Fruit fly (Drosophila melanogaster) whole organism, embryonic: ENCODE measurements around the gene CG7724.

Experiments used
- Atf3 ChIP-seq: fragments of 200-800 bp; sonication (Bioruptor generic); optimal IDR thresholded peaks from 3 replicates; lab custom pipeline; 2016; ENCODE audit warnings: missing biosample characterization, missing genetic modification characterization
- Bteb2 ChIP-seq: fragments of 200-800 bp; sonication (Bioruptor generic); optimal IDR thresholded peaks from 2 replicates; lab custom pipeline; 2016; ENCODE audit warnings: missing biosample characterization, missing genetic modification characterization
- CG10267 ChIP-seq: fragments of 200-800 bp; sonication (Bioruptor generic); optimal IDR thresholded peaks from 2 replicates; lab custom pipeline; 2018; ENCODE audit warnings: missing biosample characterization, mild to moderate bottlenecking, missing genetic modification characterization, moderate library complexity
- CG11456 ChIP-seq: fragments of 200-800 bp; sonication (Bioruptor generic); IDR thresholded peaks from 3 replicates; pipeline ENCODE4 v1.3.6; 2022; ENCODE audit warnings: missing biosample characterization, missing genetic modification characterization
- CG12071 ChIP-seq: fragments of 200-800 bp; sonication (Bioruptor generic); optimal IDR thresholded peaks from 3 replicates; lab custom pipeline; 2018; ENCODE audit warnings: missing biosample characterization, mild to moderate bottlenecking, missing genetic modification characterization
- CG12236 ChIP-seq: fragments of 200-800 bp; sonication (Bioruptor generic); optimal IDR thresholded peaks from 2 replicates; lab custom pipeline; 2016; ENCODE audit warnings: missing biosample characterization, missing genetic modification characterization
- CG12942 ChIP-seq: fragments of 200-800 bp; sonication (Bioruptor generic); optimal IDR thresholded peaks from 3 replicates; lab custom pipeline; 2016; ENCODE audit warnings: missing biosample characterization, missing genetic modification characterization
- CG13287 ChIP-seq: fragments of 200-800 bp; sonication (Bioruptor generic); IDR thresholded peaks from 2 replicates; pipeline ENCODE4 v1.3.6; 2022; ENCODE audit warnings: missing biosample characterization, missing genetic modification characterization; ENCODE audit not compliant: partially characterized antibody
- CG15514 ChIP-seq: fragments of 200-800 bp; sonication (Bioruptor generic); optimal IDR thresholded peaks from 3 replicates; lab custom pipeline; 2017; ENCODE audit warnings: missing biosample characterization, missing genetic modification characterization, mild to moderate bottlenecking, moderate library complexity, missing genetic modification reagents
- CG16863 ChIP-seq: fragments of 200-800 bp; sonication (Bioruptor generic); optimal IDR thresholded peaks from 3 replicates; lab custom pipeline; 2016; ENCODE audit warnings: missing biosample characterization, missing genetic modification characterization
- CG30020 ChIP-seq: fragments of 200-800 bp; optimal IDR thresholded peaks from 2 replicates; lab custom pipeline; 2019; ENCODE audit warnings: missing biosample characterization, mild to moderate bottlenecking, missing genetic modification characterization, moderate library complexity
- CG31224 ChIP-seq: fragments of 200-800 bp; sonication (Bioruptor generic); IDR thresholded peaks from 2 replicates; pipeline ENCODE4 v1.3.6; 2022; ENCODE audit warnings: missing biosample characterization, missing genetic modification characterization
- CG3163 ChIP-seq: fragments of 200-800 bp; sonication (Bioruptor generic); optimal IDR thresholded peaks from 3 replicates; lab custom pipeline; 2016; ENCODE audit warnings: missing biosample characterization, missing genetic modification characterization
- CG33557 ChIP-seq: fragments of 200-800 bp; sonication (Bioruptor generic); optimal IDR thresholded peaks from 2 replicates; lab custom pipeline; 2019; ENCODE audit warnings: missing biosample characterization, mild to moderate bottlenecking, missing genetic modification characterization, moderate library complexity
- CG34224 ChIP-seq: fragments of 200-800 bp; sonication (Bioruptor generic); IDR thresholded peaks from 3 replicates; pipeline ENCODE4 v1.3.6; 2022; ENCODE audit warnings: missing biosample characterization, missing genetic modification characterization; ENCODE audit not compliant: partially characterized antibody
- CG34376 ChIP-seq: fragments of 200-800 bp; sonication (Bioruptor generic); optimal IDR thresholded peaks from 2 replicates; lab custom pipeline; 2018; ENCODE audit warnings: missing biosample characterization, mild to moderate bottlenecking, missing genetic modification characterization
- CG3847 ChIP-seq: fragments of 200-800 bp; sonication (Bioruptor generic); IDR thresholded peaks from 2 replicates; pipeline ENCODE4 v1.3.6; 2022; ENCODE audit warnings: missing biosample characterization, missing genetic modification characterization
- CG4328 ChIP-seq: fragments of 200-800 bp; sonication (Bioruptor generic); optimal IDR thresholded peaks from 3 replicates; lab custom pipeline; 2017; ENCODE audit warnings: missing biosample characterization, missing genetic modification reagents, missing genetic modification characterization
- CG6683 ChIP-seq: fragments of 200-800 bp; sonication (Bioruptor generic); optimal IDR thresholded peaks from 2 replicates; lab custom pipeline; 2017; ENCODE audit warnings: missing biosample characterization, mild to moderate bottlenecking, missing genetic modification characterization, missing genetic modification reagents
- CG9437 ChIP-seq: fragments of 200-800 bp; sonication (Bioruptor generic); optimal IDR thresholded peaks from 2 replicates; lab custom pipeline; 2018; ENCODE audit warnings: missing biosample characterization, mild to moderate bottlenecking, missing genetic modification characterization
- CG9817 ChIP-seq: fragments of 200-800 bp; sonication (Bioruptor generic); optimal IDR thresholded peaks from 2 replicates; lab custom pipeline; 2018; ENCODE audit warnings: missing biosample characterization, mild to moderate bottlenecking, missing genetic modification characterization, moderate library complexity
- CrebB ChIP-seq: fragments of 200-800 bp; sonication (Bioruptor generic); optimal IDR thresholded peaks from 3 replicates; lab custom pipeline; 2018; ENCODE audit warnings: missing biosample characterization, mild to moderate bottlenecking, missing genetic modification characterization
- Doc3 ChIP-seq: fragments of 200-800 bp; sonication (Bioruptor generic); IDR thresholded peaks from 3 replicates; pipeline ENCODE4 v1.3.6; 2022; ENCODE audit warnings: missing biosample characterization, missing genetic modification characterization; ENCODE audit not compliant: partially characterized antibody
- Dp ChIP-seq: fragments of 200-800 bp; sonication (Bioruptor generic); optimal IDR thresholded peaks from 2 replicates; lab custom pipeline; 2018; ENCODE audit warnings: missing biosample characterization, mild to moderate bottlenecking, missing genetic modification characterization, moderate library complexity
- Dref ChIP-seq: fragments of 200-800 bp; sonication (Bioruptor generic); IDR thresholded peaks from 2 replicates; pipeline ENCODE4 v1.3.6; 2022; ENCODE audit warnings: missing biosample characterization, missing genetic modification characterization
- Drgx ChIP-seq: fragments of 200-800 bp; sonication (Bioruptor generic); IDR thresholded peaks from 2 replicates; pipeline ENCODE4 v1.3.6; 2022; ENCODE audit warnings: missing biosample characterization, missing genetic modification characterization
- Elba2 ChIP-seq: fragments of 200-800 bp; sonication (Bioruptor generic); optimal IDR thresholded peaks from 3 replicates; lab custom pipeline; 2016; ENCODE audit warnings: missing biosample characterization, missing genetic modification characterization
- HLH3B ChIP-seq: fragments of 200-800 bp; sonication (Bioruptor generic); IDR thresholded peaks from 2 replicates; pipeline ENCODE4 v1.3.6; 2022; ENCODE audit warnings: missing biosample characterization, missing genetic modification characterization
- HmgD ChIP-seq: fragments of 200-800 bp; sonication (Bioruptor generic); optimal IDR thresholded peaks from 3 replicates; lab custom pipeline; 2016; ENCODE audit warnings: missing biosample characterization, missing genetic modification characterization
- Hsf ChIP-seq: fragments of 200-800 bp; sonication (Bioruptor generic); optimal IDR thresholded peaks from 3 replicates; lab custom pipeline; 2016; ENCODE audit warnings: missing biosample characterization, missing genetic modification characterization
- MBD-R2 ChIP-seq: fragments of 200-800 bp; sonication (Bioruptor generic); IDR thresholded peaks from 2 replicates; pipeline ENCODE4 v1.3.6; 2022; ENCODE audit warnings: missing biosample characterization, missing genetic modification characterization
- Meics ChIP-seq: fragments of 200-800 bp; sonication (Bioruptor generic); optimal IDR thresholded peaks from 2 replicates; lab custom pipeline; 2017; ENCODE audit warnings: missing biosample characterization, mild to moderate bottlenecking, missing genetic modification characterization
- PHDP ChIP-seq: fragments of 200-800 bp; sonication (Bioruptor generic); optimal IDR thresholded peaks from 3 replicates; lab custom pipeline; 2018; ENCODE audit warnings: missing biosample characterization, mild to moderate bottlenecking, missing genetic modification characterization, moderate library complexity
- Pdp1 ChIP-seq, 2 experiments: fragments of 200-800 bp; sonication (Bioruptor generic); optimal IDR thresholded peaks; 3 replicates each; lab custom pipeline; 2016; ENCODE audit warnings: missing biosample characterization in 2 of 2, missing genetic modification characterization in 2 of 2, mild to moderate bottlenecking in 1 of 2, moderate library complexity in 1 of 2
- Rfx ChIP-seq: fragments of 200-800 bp; sonication (Bioruptor generic); IDR thresholded peaks from 2 replicates; pipeline ENCODE4 v1.3.6; 2022; ENCODE audit warnings: missing biosample characterization, missing genetic modification characterization
- ash1 ChIP-seq: fragments of 200-800 bp; sonication (Bioruptor generic); optimal IDR thresholded peaks from 2 replicates; lab custom pipeline; 2018; ENCODE audit warnings: missing biosample characterization, mild to moderate bottlenecking, missing genetic modification characterization
- cato ChIP-seq: fragments of 200-800 bp; sonication (Bioruptor generic); optimal IDR thresholded peaks from 2 replicates; lab custom pipeline; 2016; ENCODE audit warnings: missing biosample characterization, missing genetic modification characterization, borderline replicate concordance
- ci ChIP-seq: fragments of 200-800 bp; sonication (Bioruptor generic); IDR thresholded peaks from 3 replicates; pipeline ENCODE4 v1.3.6; 2022; ENCODE audit warnings: missing biosample characterization, missing genetic modification characterization
- dmrt11E ChIP-seq: fragments of 200-800 bp; sonication (Bioruptor generic); optimal IDR thresholded peaks from 3 replicates; lab custom pipeline; 2018; ENCODE audit warnings: missing biosample characterization, mild to moderate bottlenecking, missing genetic modification characterization, moderate library complexity
- eyg ChIP-seq: fragments of 200-800 bp; sonication (Bioruptor generic); optimal IDR thresholded peaks from 3 replicates; lab custom pipeline; 2016; ENCODE audit warnings: missing biosample characterization, missing genetic modification characterization
- fd64A ChIP-seq: fragments of 200-800 bp; sonication (Bioruptor generic); optimal IDR thresholded peaks from 3 replicates; lab custom pipeline; 2018; ENCODE audit warnings: missing biosample characterization, mild to moderate bottlenecking, missing genetic modification characterization
- gcm ChIP-seq: fragments of 200-800 bp; sonication (Bioruptor generic); optimal IDR thresholded peaks from 2 replicates; lab custom pipeline; 2019; ENCODE audit warnings: missing biosample characterization, mild to moderate bottlenecking, missing genetic modification characterization, moderate library complexity
- gfzf ChIP-seq: fragments of 200-800 bp; sonication (Bioruptor generic); optimal IDR thresholded peaks from 2 replicates; lab custom pipeline; 2016; ENCODE audit warnings: missing biosample characterization, mild to moderate bottlenecking, missing genetic modification characterization, moderate library complexity
- kni ChIP-seq: fragments of 200-800 bp; sonication (Bioruptor generic); optimal IDR thresholded peaks from 3 replicates; lab custom pipeline; 2017; ENCODE audit warnings: mild to moderate bottlenecking, missing biosample characterization, missing genetic modification reagents, missing genetic modification characterization
- phol ChIP-seq: fragments of 200-800 bp; sonication (Bioruptor generic); optimal IDR thresholded peaks from 3 replicates; lab custom pipeline; 2018; ENCODE audit warnings: missing biosample characterization, mild to moderate bottlenecking, missing genetic modification characterization, moderate library complexity
- sug ChIP-seq: fragments of 200-800 bp; optimal IDR thresholded peaks from 2 replicates; lab custom pipeline; 2019; ENCODE audit warnings: missing biosample characterization, mild to moderate bottlenecking, missing genetic modification characterization, moderate library complexity
- tap ChIP-seq: fragments of 200-800 bp; optimal IDR thresholded peaks from 3 replicates; lab custom pipeline; 2019; ENCODE audit warnings: missing biosample characterization, mild to moderate bottlenecking, missing genetic modification characterization, moderate library complexity
- tin ChIP-seq: fragments of 200-800 bp; sonication (Bioruptor generic); optimal IDR thresholded peaks from 3 replicates; lab custom pipeline; 2016; ENCODE audit warnings: missing biosample characterization, missing genetic modification characterization
- unc-4 ChIP-seq: fragments of 200-800 bp; sonication (Bioruptor generic); IDR thresholded peaks from 2 replicates; pipeline ENCODE4 v1.3.6; 2022; ENCODE audit warnings: missing biosample characterization, missing genetic modification characterization; ENCODE audit not compliant: partially characterized antibody
- vvl ChIP-seq: fragments of 200-800 bp; sonication (Bioruptor generic); IDR thresholded peaks from 2 replicates; pipeline ENCODE4 v1.3.6; 2022; ENCODE audit warnings: missing biosample characterization, missing genetic modification characterization

CG7724 gene

dm6 chr3L:17044799-17045198 is 10.6 kb upstream of the CG7724 start, which contains the start of gene Pop5 (continued):
- TF ChIP-seq CG15514 (GFP tag; lab: Kevin White, UChicago) = peak; percentile 61
- peak; percentile 33 for TF ChIP-seq kni
- peak; percentile 49 for TF ChIP-seq vvl
- TF ChIP-seq CG10267 = peak; percentile 24
- peak; percentile 19 for TF ChIP-seq sug (tag; lab: Kevin White, UChicago)
- peak; percentile 4 for TF ChIP-seq dmrt11E (tag; lab: Kevin White, UChicago)
- no peak for TF ChIP-seq tin (GFP tag; lab: Kevin White, UChicago)
- TF ChIP-seq Drgx (GFP tag; lab: Robert Waterston, UW) = 0 out of 2 replicates have a peak, but pooled peaks have one; percentile 19
- TF ChIP-seq CG34224 (GFP tag; lab: Robert Waterston, UW) = 0 out of 3 replicates have a peak, but pooled peaks have one; percentile 37
- peak; percentile 3 for TF ChIP-seq Hsf (GFP tag; lab: Kevin White, UChicago)
- TF ChIP-seq eyg (GFP tag; lab: Kevin White, UChicago) = no peak
- peak; percentile 50 for TF ChIP-seq CrebB
- TF ChIP-seq CG4328 = no peak
- peak; percentile 73 for TF ChIP-seq Elba2 (GFP tag; lab: Kevin White, UChicago)
- TF ChIP-seq cato (GFP tag; lab: Kevin White, UChicago) = no peak
- 0 out of 3 replicates have a peak, but pooled peaks have one; percentile 20 for TF ChIP-seq Doc3 (GFP tag; lab: Robert Waterston, UW)
- peak; percentile 45; the same call in 1 of the 2 replicates for TF ChIP-seq Rfx (GFP tag; lab: Robert Waterston, UW)
- peak; percentile 34; the same call in 1 of the 2 replicates for TF ChIP-seq CG13287 (GFP tag; lab: Robert Waterston, UW)
- peak; percentile 21 for TF ChIP-seq gcm (GFP tag; lab: Kevin White, UChicago)
- peak; percentile 36 for TF ChIP-seq fd64A (GFP tag; lab: Kevin White, UChicago)
- TF ChIP-seq tap (tag; lab: Kevin White, UChicago) = no peak
- TF ChIP-seq CG12236 (GFP tag; lab: Kevin White, UChicago) = no peak
- TF ChIP-seq phol (tag; lab: Kevin White, UChicago) = peak; percentile 54
- peak; percentile 1 for TF ChIP-seq CG9817
- no peak for TF ChIP-seq Bteb2
- TF ChIP-seq MBD-R2 (GFP tag; lab: Robert Waterston, UW) = peak; percentile 67
- peak; percentile 26; the same call in 1 of the 3 replicates for TF ChIP-seq ci (GFP tag; lab: Robert Waterston, UW)
- peak; percentile 36 for TF ChIP-seq HmgD (GFP tag; lab: Kevin White, UChicago)
- peak; percentile 34 for TF ChIP-seq gfzf
- no peak for TF ChIP-seq ash1 (GFP tag; lab: Kevin White, UChicago)
- TF ChIP-seq CG34376 (GFP tag; lab: Kevin White, UChicago) = peak; percentile 9
- peak; percentile 38 for TF ChIP-seq PHDP (tag; lab: Kevin White, UChicago)
- TF ChIP-seq CG3163 (GFP tag; lab: Kevin White, UChicago) = no peak
- no peak for TF ChIP-seq HLH3B (GFP tag; lab: Robert Waterston, UW)
- peak; percentile 5 for TF ChIP-seq CG9437
- TF ChIP-seq Meics (GFP tag; lab: Kevin White, UChicago) = peak; percentile 30
- peak; percentile 56 for TF ChIP-seq CG3847
- no peak for TF ChIP-seq CG11456 (GFP tag; lab: Robert Waterston, UW)
- peak; percentile 28 for TF ChIP-seq CG30020 (tag; lab: Kevin White, UChicago)
- TF ChIP-seq Dref (GFP tag; lab: Robert Waterston, UW) = peak; percentile 77
- TF ChIP-seq Pdp1 (GFP tag; optimal IDR thresholded peaks at IDR 0.05; lab: Kevin White, UChicago) = peak in 1 of 2 experiments; percentile 41
- no peak for TF ChIP-seq CG12071 (GFP tag; lab: Kevin White, UChicago)
- TF ChIP-seq CG33557 (GFP tag; lab: Kevin White, UChicago) = peak; percentile 3
- no peak for TF ChIP-seq CG12942
- peak; percentile 89 for TF ChIP-seq Dp (GFP tag; lab: Kevin White, UChicago)
- TF ChIP-seq Atf3 (GFP tag; lab: Kevin White, UChicago) = no peak
- peak; percentile 38; the same call in 1 of the 2 replicates for TF ChIP-seq unc-4 (GFP tag; lab: Robert Waterston, UW)
- TF ChIP-seq CG16863 = peak; percentile 13
- no peak for TF ChIP-seq CG6683
- TF ChIP-seq CG31224 (GFP tag; lab: Robert Waterston, UW) = no peak
